Fruit fly (Drosophila melanogaster): ENCODE measurements around the gene CG32071.

CG32071 gene

DNA sequence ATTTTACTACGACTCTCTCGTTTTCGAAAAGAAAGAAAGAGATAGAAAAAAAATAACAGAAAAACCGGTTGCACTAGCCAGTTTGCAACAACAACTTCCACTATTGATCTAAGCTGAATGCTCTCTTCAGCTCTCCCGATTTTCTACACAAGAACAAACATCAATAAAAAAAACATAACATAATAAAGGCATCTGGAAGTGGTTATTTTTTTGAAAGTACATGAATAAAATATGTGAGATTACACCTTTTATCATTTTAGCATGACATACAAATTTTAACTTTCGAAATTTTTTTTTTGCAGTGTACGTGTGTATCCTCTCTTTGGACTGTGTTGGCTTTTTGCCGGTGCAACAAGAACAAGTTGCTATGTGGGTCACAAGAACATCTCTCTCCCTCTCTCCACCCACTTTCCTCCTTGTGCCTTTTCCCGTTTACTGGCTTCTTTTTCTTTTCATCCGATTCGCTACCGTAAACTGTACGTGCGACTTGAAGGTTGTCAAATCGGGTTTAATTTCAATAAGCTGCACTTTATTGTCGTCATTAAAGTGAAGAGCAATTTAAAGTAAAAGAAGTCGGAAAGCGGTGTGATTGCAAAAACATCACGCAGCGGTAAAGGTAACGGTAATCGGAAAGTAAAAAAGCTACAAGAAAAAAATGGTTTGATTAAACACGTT, 19.0 kb downstream of the CG32071 start (continued):
- TF ChIP-seq Spps (tag; optimal IDR thresholded peaks at IDR 0.05) (peak; percentile 96), CG8765 (GFP tag; IDR thresholded peaks at IDR 0.05) (peak; percentile 87), CG11247 (GFP tag; IDR thresholded peaks at IDR 0.05) (peak; percentile 89), gfzf (GFP tag; optimal IDR thresholded peaks at IDR 0.05) (peak; percentile 19), da (GFP tag; optimal IDR thresholded peaks at IDR 0.05) (peak; percentile 93), CG34422 (GFP tag; IDR thresholded peaks at IDR 0.05) (peak; percentile 97), CG6813 (GFP tag; optimal IDR thresholded peaks at IDR 0.05) (peak; percentile 93), jumu (GFP tag; optimal IDR thresholded peaks at IDR 0.05) (peak; percentile 95), CG1603 (tag; optimal IDR thresholded peaks at IDR 0.05) (peak; percentile 95), seq (GFP tag; IDR thresholded peaks at IDR 0.05) (peak; percentile 95), MESR4 (GFP tag; optimal IDR thresholded peaks at IDR 0.05) (peak; percentile 56), unc-4 (GFP tag; IDR thresholded peaks at IDR 0.05; ENCODE audit: partially characterized antibody) (no peak), pan (optimal IDR thresholded peaks at IDR 0.05) (no peak), pan (GFP tag; optimal IDR thresholded peaks at IDR 0.05 in 1 of 2, IDR thresholded peaks at IDR 0.05 in 1 of 2) (peak in 1 of 2 experiments; percentile 98), HmgZ (tag; optimal IDR thresholded peaks at IDR 0.05) (peak; percentile 94), Hmx (GFP tag; optimal IDR thresholded peaks at IDR 0.05) (peak; percentile 89), CG5245 (GFP tag; optimal IDR thresholded peaks at IDR 0.05) (peak; percentile 96), Scr (GFP tag; IDR thresholded peaks at IDR 0.05; ENCODE audit: partially characterized antibody) (no peak), toy (GFP tag; IDR thresholded peaks at IDR 0.05) (peak; percentile 77), gsb-n (tag; optimal IDR thresholded peaks at IDR 0.05) (peak; percentile 98), dmrt11E (tag; optimal IDR thresholded peaks at IDR 0.05) (peak; percentile 98), Atf6 (GFP tag; IDR thresholded peaks at IDR 0.05) (peak; percentile 93), ATbp (GFP tag; optimal IDR thresholded peaks at IDR 0.05) (peak; percentile 95), pnt (GFP tag; optimal IDR thresholded peaks at IDR 0.05) (peak; percentile 96), pfk (GFP tag; optimal IDR thresholded peaks at IDR 0.05) (peak; percentile 24), CG7372 (GFP tag; IDR thresholded peaks at IDR 0.05) (peak; percentile 91), CG17361 (GFP tag; IDR thresholded peaks at IDR 0.05) (peak; percentile 97), phol (tag; optimal IDR thresholded peaks at IDR 0.05) (peak; percentile 95), CG2202 (tag; optimal IDR thresholded peaks at IDR 0.05) (peak; percentile 98), ab (GFP tag; optimal IDR thresholded peaks at IDR 0.05) (peak; percentile 86), CG7786 (GFP tag; optimal IDR thresholded peaks at IDR 0.05) (peak; percentile 94), row (GFP tag; IDR thresholded peaks at IDR 0.05) (peak; percentile 97), CG31441 (GFP tag; IDR thresholded peaks at IDR 0.05) (peak; percentile 97), ham (GFP tag; IDR thresholded peaks at IDR 0.05) (no peak), CG10366 (GFP tag; IDR thresholded peaks at IDR 0.05) (peak; percentile 96), ara (GFP tag; IDR thresholded peaks at IDR 0.05) (peak; percentile 97), CrebB (tag; optimal IDR thresholded peaks at IDR 0.05) (peak; percentile 95), CG13894 (tag; optimal IDR thresholded peaks at IDR 0.05) (no peak), Doc2 (GFP tag; IDR thresholded peaks at IDR 0.05) (peak; percentile 80), CG18262 (tag; optimal IDR thresholded peaks at IDR 0.05) (peak; percentile 98), CG12744 (GFP tag; optimal IDR thresholded peaks at IDR 0.05) (peak; percentile 96), CG9932 (GFP tag; IDR thresholded peaks at IDR 0.05) (peak; percentile 80), CG9215 (GFP tag; IDR thresholded peaks at IDR 0.05) (peak; percentile 78), CG10462 (GFP tag; optimal IDR thresholded peaks at IDR 0.05) (peak; percentile 97), scrt (GFP tag; optimal IDR thresholded peaks at IDR 0.05) (peak; percentile 79), ftz-f1 (GFP tag; optimal IDR thresholded peaks at IDR 0.05) (no peak), CG6791 (GFP tag; IDR thresholded peaks at IDR 0.05; ENCODE audit: partially characterized antibody) (no peak), CG17612 (GFP tag; IDR thresholded peaks at IDR 0.05) (peak; percentile 82), Jarid2 (GFP tag; optimal IDR thresholded peaks at IDR 0.05) (peak; percentile 83), CG3995 (GFP tag; optimal IDR thresholded peaks at IDR 0.05) (peak; percentile 46)

All from whole organism, embryonic.